Worm (Caenorhabditis elegans): ENCODE measurements around the gene sir-2.1.
A peak's percentile ranks its signal among the peaks of the same experiment; 100 is the strongest.

Gene sir-2.1

DNA sequence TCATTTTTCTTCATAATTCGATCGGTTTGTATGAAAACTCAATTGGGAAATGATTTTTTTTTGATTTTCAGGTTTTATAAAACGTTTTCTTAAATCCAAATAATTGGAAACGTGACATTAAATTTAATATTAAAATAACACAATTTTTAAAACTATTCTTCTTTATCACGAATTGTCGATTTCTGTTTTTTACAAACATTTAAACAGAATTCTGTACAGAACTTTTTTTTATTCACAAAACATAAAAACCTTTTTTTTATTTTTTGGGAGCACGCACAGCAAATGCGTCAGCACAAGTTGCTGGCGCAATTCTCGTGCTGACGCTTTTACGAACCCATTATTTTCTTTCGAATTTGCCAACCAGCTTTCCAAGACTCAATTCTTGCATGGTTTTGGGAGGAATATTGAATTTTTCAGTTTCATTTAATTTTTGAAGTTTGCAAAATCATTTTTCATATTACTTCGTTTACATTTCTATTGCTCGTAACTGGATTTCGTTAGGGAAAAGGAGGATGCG is 7.8 kb upstream of the sir-2.1 start, which contains the start of gene mpz-5 (continued):
- TF ChIP-seq nhr-71 (tag; optimal IDR thresholded peaks at IDR 0.05): peak; percentile 88
- TF ChIP-seq nhr-20 (tag; optimal IDR thresholded peaks at IDR 0.05): peak; percentile 79
- no peak for TF ChIP-seq unc-30 (tag; optimal IDR thresholded peaks at IDR 0.05)
- TF ChIP-seq isw-1 (GFP tag; IDR thresholded peaks at IDR 0.05): peak; percentile 51
- no peak for TF ChIP-seq pqm-1 (tag; optimal IDR thresholded peaks at IDR 0.05)
- TF ChIP-seq ceh-82 (tag; optimal IDR thresholded peaks at IDR 0.05): peak; percentile 67 to 82 (median 76)
- TF ChIP-seq unc-62 (GFP tag; optimal IDR thresholded peaks at IDR 0.05): no peak
- no peak for TF ChIP-seq fkh-10 (GFP tag; optimal IDR thresholded peaks at IDR 0.05)
- peak; percentile 48 for TF ChIP-seq C04F5.9 (tag; optimal IDR thresholded peaks at IDR 0.05)
- TF ChIP-seq lir-3 (tag; optimal IDR thresholded peaks at IDR 0.05; ENCODE audit: poor library complexity): peak; percentile 23
- TF ChIP-seq F16B12.6 (tag; optimal IDR thresholded peaks at IDR 0.05): peak; percentile 43
- no peak for TF ChIP-seq ztf-4 (tag; optimal IDR thresholded peaks at IDR 0.05)
- no peak for TF ChIP-seq aly-2 (tag; optimal IDR thresholded peaks at IDR 0.05)
- peak; percentile 75 for TF ChIP-seq nhr-90 (tag; optimal IDR thresholded peaks at IDR 0.05; ENCODE audit: poor library complexity)
- peak; percentile 82 to 83 for TF ChIP-seq lsy-2 (tag; optimal IDR thresholded peaks at IDR 0.05)
- TF ChIP-seq nhr-47 (tag; optimal IDR thresholded peaks at IDR 0.05): peak; percentile 86
- peak; percentile 46 for TF ChIP-seq lin-39 (tag; optimal IDR thresholded peaks at IDR 0.05)
- TF ChIP-seq nhr-28 (tag; optimal IDR thresholded peaks at IDR 0.05): no peak
- TF ChIP-seq zip-4 (GFP tag; optimal IDR thresholded peaks at IDR 0.05): no peak
- TF ChIP-seq ceh-88 (GFP tag; IDR thresholded peaks at IDR 0.05): peak; percentile 51
- TF ChIP-seq mep-1 (tag; optimal IDR thresholded peaks at IDR 0.05): peak; percentile 96
- TF ChIP-seq tlp-1 (tag; optimal IDR thresholded peaks at IDR 0.05): no peak
- no peak for TF ChIP-seq ces-1 (GFP tag; optimal IDR thresholded peaks at IDR 0.05)
- peak; percentile 77 for TF ChIP-seq nhr-85 (tag)
- TF ChIP-seq egl-13 (tag; optimal IDR thresholded peaks at IDR 0.05): peak; percentile 43
- no peak for TF ChIP-seq unc-130 (tag; optimal IDR thresholded peaks at IDR 0.05)
- no peak for TF ChIP-seq mab-9 (GFP tag; IDR thresholded peaks at IDR 0.05)
- no peak for TF ChIP-seq nhr-76 (tag; optimal IDR thresholded peaks at IDR 0.05)
- no peak for TF ChIP-seq sup-37 (GFP tag; optimal IDR thresholded peaks at IDR 0.05)
- TF ChIP-seq nhr-84 (tag; optimal IDR thresholded peaks at IDR 0.05): no peak
- TF ChIP-seq efl-3 (GFP tag; optimal IDR thresholded peaks at IDR 0.05): no peak
- no peak for TF ChIP-seq nhr-12 (tag; optimal IDR thresholded peaks at IDR 0.05)
- TF ChIP-seq ceh-63 (GFP tag; optimal IDR thresholded peaks at IDR 0.05): no peak
- TF ChIP-seq ceh-90 (tag; optimal IDR thresholded peaks at IDR 0.05): no peak
- peak; percentile 18 for TF ChIP-seq pag-3 (tag; optimal IDR thresholded peaks at IDR 0.05; ENCODE audit: borderline replicate concordance, insufficient read depth)

DNA sequence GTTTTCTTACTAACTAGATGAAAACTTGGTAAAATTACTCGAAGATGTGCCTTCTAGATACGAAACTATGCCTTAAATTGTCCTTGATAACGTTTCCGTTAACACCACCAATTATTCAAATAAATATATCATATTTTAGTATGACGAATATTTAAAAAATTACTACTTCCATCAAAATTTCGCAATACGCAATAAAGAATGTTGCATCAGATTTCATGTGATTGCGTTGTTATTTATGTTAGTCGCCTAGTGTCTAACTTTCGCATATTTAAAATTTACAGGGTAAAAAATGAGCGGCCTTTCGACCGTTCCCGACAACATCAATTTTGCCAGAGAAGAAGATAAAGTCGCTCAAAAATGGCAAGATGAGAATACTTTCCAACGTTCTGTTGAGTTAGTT is 2.3 kb upstream of the sir-2.1 start, which contains the start of gene iars-1:
TSS of gene iars-1 (plus strand) at position 276 of the 400 bp plus-strand sequence.
- TF ChIP-seq grh-1 (GFP tag; IDR thresholded peaks at IDR 0.05) (no peak), vab-15 (tag; optimal IDR thresholded peaks at IDR 0.05) (no peak), isw-1 (GFP tag; IDR thresholded peaks at IDR 0.05) (no peak), sox-4 (tag; optimal IDR thresholded peaks at IDR 0.05) (no peak), unc-130 (tag; optimal IDR thresholded peaks at IDR 0.05) (no peak), irx-1 (tag; optimal IDR thresholded peaks at IDR 0.05) (no peak), aha-1 (tag; optimal IDR thresholded peaks at IDR 0.05) (no peak), C04F5.9 (tag; optimal IDR thresholded peaks at IDR 0.05) (no peak), swsn-7 (tag; optimal IDR thresholded peaks at IDR 0.05) (no peak), nhr-71 (tag; optimal IDR thresholded peaks at IDR 0.05) (no peak), ets-5 (GFP tag; IDR thresholded peaks at IDR 0.05) (no peak), fkh-10 (GFP tag; optimal IDR thresholded peaks at IDR 0.05) (no peak), blmp-1 (tag; optimal IDR thresholded peaks at IDR 0.05) (no peak), nhr-11 (tag; optimal IDR thresholded peaks at IDR 0.05) (no peak), mef-2 (tag; optimal IDR thresholded peaks at IDR 0.05) (no peak)
